Worm (Caenorhabditis elegans): ENCODE measurements around the gene F47C12.13.

The F47C12.13 gene

DNA sequence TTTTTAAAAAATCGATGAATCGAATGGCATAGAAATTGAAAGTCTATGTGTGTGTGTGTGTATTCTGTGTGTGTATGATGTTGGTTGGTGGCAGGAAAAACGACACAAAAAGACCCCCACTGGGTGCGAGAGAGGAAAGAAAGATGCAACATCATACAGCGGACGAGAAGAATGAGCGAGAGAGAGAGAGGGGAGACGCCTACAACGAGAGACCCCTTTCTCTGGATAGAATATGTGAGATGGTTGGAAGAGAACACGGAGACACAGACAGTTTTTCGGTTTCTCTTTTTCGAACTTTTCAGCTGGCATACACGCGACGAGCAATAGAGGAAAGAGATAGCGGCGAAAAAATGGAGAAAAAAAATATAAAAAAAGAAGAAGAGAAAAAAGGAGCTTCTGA is 25.6 kb upstream of the F47C12.13 start (continued):
- TF ChIP-seq nhr-84 (tag; optimal IDR thresholded peaks at IDR 0.05) = no peak
- TF ChIP-seq Y116A8C.19 (tag; optimal IDR thresholded peaks at IDR 0.05; ENCODE audit: borderline replicate concordance) = no peak
- TF ChIP-seq vab-15 (tag; optimal IDR thresholded peaks at IDR 0.05) = no peak
- TF ChIP-seq C16A3.4 (tag; optimal IDR thresholded peaks at IDR 0.05) = peak; percentile 62
- no peak for TF ChIP-seq ama-1 (optimal IDR thresholded peaks at IDR 0.05)
- peak in 1 of 2 experiments; percentile 71 for TF ChIP-seq mdl-1 (tag; optimal IDR thresholded peaks at IDR 0.05)
- TF ChIP-seq nhr-71 (tag; optimal IDR thresholded peaks at IDR 0.05) = peak; percentile 83
- TF ChIP-seq sox-4 (tag; optimal IDR thresholded peaks at IDR 0.05) = no peak
- TF ChIP-seq ceh-8 (GFP tag; optimal IDR thresholded peaks at IDR 0.05) = peak; percentile 36
- TF ChIP-seq elt-3 (tag; optimal IDR thresholded peaks at IDR 0.05) = peak in 1 of 6 experiments; percentile 14
- peak; percentile 82 for TF ChIP-seq snu-23 (GFP tag; optimal IDR thresholded peaks at IDR 0.05)
- TF ChIP-seq C04F5.9 (tag; optimal IDR thresholded peaks at IDR 0.05) = peak; percentile 5
- TF ChIP-seq ceh-88 (GFP tag; IDR thresholded peaks at IDR 0.05) = no peak
- no peak for TF ChIP-seq grh-1 (GFP tag; IDR thresholded peaks at IDR 0.05)
- TF ChIP-seq nhr-85 (tag) = peak; percentile 21
- TF ChIP-seq zip-4 (GFP tag; optimal IDR thresholded peaks at IDR 0.05) = no peak
- TF ChIP-seq C34B4.2 (tag; optimal IDR thresholded peaks at IDR 0.05) = no peak
- no peak for TF ChIP-seq sup-37 (GFP tag; optimal IDR thresholded peaks at IDR 0.05)
- peak; percentile 8 for TF ChIP-seq unc-130 (tag; optimal IDR thresholded peaks at IDR 0.05)
- TF ChIP-seq ces-1 (GFP tag; optimal IDR thresholded peaks at IDR 0.05) = no peak
- TF ChIP-seq skn-1 (tag; optimal IDR thresholded peaks at IDR 0.05) = peak; percentile 46
- no peak for TF ChIP-seq nhr-12 (tag; optimal IDR thresholded peaks at IDR 0.05)
- TF ChIP-seq mef-2 (tag; optimal IDR thresholded peaks at IDR 0.05) = no peak
- TF ChIP-seq unc-98 (GFP tag; IDR thresholded peaks at IDR 0.05) = no peak
- TF ChIP-seq isw-1 (GFP tag; IDR thresholded peaks at IDR 0.05) = peak; percentile 31; the same call in 1 of the 2 replicates
- peak; percentile 62 for TF ChIP-seq fkh-10 (GFP tag; optimal IDR thresholded peaks at IDR 0.05)
- peak; percentile 33 for TF ChIP-seq nhr-11 (tag; optimal IDR thresholded peaks at IDR 0.05)
- TF ChIP-seq pax-3 (tag; optimal IDR thresholded peaks at IDR 0.05) = no peak
- no peak for TF ChIP-seq ztf-11 (tag; optimal IDR thresholded peaks at IDR 0.05)
- TF ChIP-seq alr-1 (tag; optimal IDR thresholded peaks at IDR 0.05; ENCODE audit: borderline replicate concordance) = no peak
- no peak for TF ChIP-seq unc-30 (tag; optimal IDR thresholded peaks at IDR 0.05)
- no peak for TF ChIP-seq hlh-17 (GFP tag; optimal IDR thresholded peaks at IDR 0.05; ENCODE audit: borderline replicate concordance)
- TF ChIP-seq F16B12.6 (tag; optimal IDR thresholded peaks at IDR 0.05) = no peak
- peak; percentile 53 to 56 for TF ChIP-seq lin-35 (GFP tag; optimal IDR thresholded peaks at IDR 0.05)
- TF ChIP-seq fkh-4 (tag; optimal IDR thresholded peaks at IDR 0.05; ENCODE audit: borderline replicate concordance) = no peak
- TF ChIP-seq xbp-1 (tag; optimal IDR thresholded peaks at IDR 0.05) = peak; percentile 42
- TF ChIP-seq pqm-1 (tag; optimal IDR thresholded peaks at IDR 0.05) = no peak

DNA sequence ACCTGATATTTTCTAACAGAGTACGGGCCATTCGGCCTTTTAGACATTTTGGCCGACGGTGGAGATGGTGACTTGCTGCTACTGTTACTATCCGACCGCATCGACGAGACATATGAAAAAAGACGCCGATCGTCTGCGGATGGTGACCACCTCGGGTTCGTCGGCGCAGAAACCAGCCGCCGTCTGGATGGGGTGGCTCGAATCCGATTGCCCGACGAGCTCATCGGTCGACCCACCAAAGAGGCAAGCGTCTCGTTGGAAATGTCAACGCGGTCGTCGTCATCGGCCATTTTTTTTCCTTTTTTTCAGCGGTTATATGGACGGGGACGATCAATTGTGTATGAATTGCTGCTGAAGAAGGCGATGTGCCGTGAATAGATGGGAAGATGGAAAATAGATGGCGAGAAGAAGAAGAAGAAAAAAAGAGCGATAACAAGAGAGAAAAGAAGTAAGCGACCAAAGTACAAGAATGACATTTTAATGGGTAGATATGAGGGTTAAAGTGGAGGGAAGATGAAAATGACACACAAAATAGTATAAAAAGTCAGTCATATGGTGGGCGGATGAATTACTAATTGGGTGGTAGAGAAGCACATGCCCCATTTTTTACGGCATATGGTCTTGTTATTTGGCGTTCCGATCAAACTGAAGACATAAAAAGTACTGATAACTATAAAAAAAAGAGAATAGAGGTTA is 24.6 kb upstream of the F47C12.13 start:
- TF ChIP-seq pag-3 (tag; optimal IDR thresholded peaks at IDR 0.05; ENCODE audit: borderline replicate concordance, insufficient read depth) (peak; percentile 42), C04F5.9 (tag; optimal IDR thresholded peaks at IDR 0.05) (no peak), sptf-1 (tag; optimal IDR thresholded peaks at IDR 0.05) (no peak), pqm-1 (tag; optimal IDR thresholded peaks at IDR 0.05) (no peak), ama-1 (optimal IDR thresholded peaks at IDR 0.05) (no peak), zag-1 (tag; optimal IDR thresholded peaks at IDR 0.05) (no peak), nhr-11 (tag; optimal IDR thresholded peaks at IDR 0.05) (no peak), tbx-2 (tag; optimal IDR thresholded peaks at IDR 0.05) (no peak), ceh-82 (tag; optimal IDR thresholded peaks at IDR 0.05) (peak in 1 of 3 experiments; percentile 24), pax-3 (tag; optimal IDR thresholded peaks at IDR 0.05) (no peak), lir-3 (tag; optimal IDR thresholded peaks at IDR 0.05; ENCODE audit: poor library complexity) (no peak), isw-1 (GFP tag; IDR thresholded peaks at IDR 0.05) (peak; percentile 3; the same call in 1 of the 2 replicates), F16B12.6 (tag; optimal IDR thresholded peaks at IDR 0.05) (no peak), nhr-77 (tag; optimal IDR thresholded peaks at IDR 0.05) (no peak), nhr-28 (tag; optimal IDR thresholded peaks at IDR 0.05) (no peak), nhr-237 (tag; optimal IDR thresholded peaks at IDR 0.05) (no peak), ceh-90 (tag; optimal IDR thresholded peaks at IDR 0.05) (no peak), mef-2 (tag; optimal IDR thresholded peaks at IDR 0.05) (no peak), tlp-1 (tag; optimal IDR thresholded peaks at IDR 0.05) (no peak), hlh-4 (tag; optimal IDR thresholded peaks at IDR 0.05) (no peak), lin-14 (GFP tag; optimal IDR thresholded peaks at IDR 0.05) (peak; percentile 54), nhr-85 (tag) (peak; percentile 58), lsy-2 (tag; optimal IDR thresholded peaks at IDR 0.05) (no peak), nhr-12 (tag; optimal IDR thresholded peaks at IDR 0.05) (no peak)

Measured in whole organism, L1 larva.